Worm (Caenorhabditis elegans) whole organism, early embryonic: Measurements from ENCODE around the gene srsx-9.

Experiments used
- ceh-13 ChIP-seq: fragments of 200-800 bp; sonication (Bioruptor generic); optimal IDR thresholded peaks from 2 replicates; lab custom pipeline; 2018; ENCODE audit warnings: mild to moderate bottlenecking, missing genetic modification characterization, missing compliant biosample characterization
- pes-1 ChIP-seq: fragments of 200-800 bp; sonication (Bioruptor generic); IDR thresholded peaks from 2 replicates; pipeline ENCODE4 v1.3.6; 2022; ENCODE audit warnings: missing genetic modification reagents, missing genetic modification characterization, missing compliant biosample characterization

- TF ChIP-seq pes-1 (no peak), ceh-13 (GFP tag; lab: Kevin White, UChicago) (no peak)
Observed at ce11 chrV:4975140-4975539, 2.3 kb upstream of the srsx-9 start, which contains the start of gene F26G5.1.
